Fruit fly (Drosophila melanogaster): Measurements from ENCODE around the gene CG3407.

The CG3407 gene

DNA sequence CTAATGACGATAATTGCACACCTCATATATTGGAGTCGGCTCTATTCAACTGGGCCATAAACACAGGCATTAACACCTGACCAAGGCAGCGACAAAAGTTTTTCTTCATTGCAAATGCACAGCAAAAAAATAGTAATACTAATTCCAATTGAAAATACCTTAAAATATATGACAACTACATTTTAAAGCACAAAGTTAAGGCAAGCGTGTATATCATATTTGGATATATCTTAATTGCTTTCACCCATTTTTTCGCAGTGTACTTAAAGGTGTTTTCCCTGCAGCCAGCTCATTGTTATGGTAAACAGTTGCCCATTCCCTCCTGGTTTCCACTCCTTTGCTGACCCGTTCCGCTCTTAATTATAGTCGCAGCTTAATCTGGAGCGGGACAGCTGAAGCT is 27.8 kb upstream of the CG3407 start:
- TF ChIP-seq CG8159 (tag; optimal IDR thresholded peaks at IDR 0.05) (peak; percentile 28), CG9948 (tag; optimal IDR thresholded peaks at IDR 0.05) (peak; percentile 12), CG34367 (tag; optimal IDR thresholded peaks at IDR 0.05) (peak; percentile 1), Ets98B (GFP tag; IDR thresholded peaks at IDR 0.05) (no peak), CG17806 (tag; optimal IDR thresholded peaks at IDR 0.05) (peak; percentile 10), fd96Ca (GFP tag; IDR thresholded peaks at IDR 0.05) (no peak), CG15710 (tag; optimal IDR thresholded peaks at IDR 0.05) (peak; percentile 27)

DNA sequence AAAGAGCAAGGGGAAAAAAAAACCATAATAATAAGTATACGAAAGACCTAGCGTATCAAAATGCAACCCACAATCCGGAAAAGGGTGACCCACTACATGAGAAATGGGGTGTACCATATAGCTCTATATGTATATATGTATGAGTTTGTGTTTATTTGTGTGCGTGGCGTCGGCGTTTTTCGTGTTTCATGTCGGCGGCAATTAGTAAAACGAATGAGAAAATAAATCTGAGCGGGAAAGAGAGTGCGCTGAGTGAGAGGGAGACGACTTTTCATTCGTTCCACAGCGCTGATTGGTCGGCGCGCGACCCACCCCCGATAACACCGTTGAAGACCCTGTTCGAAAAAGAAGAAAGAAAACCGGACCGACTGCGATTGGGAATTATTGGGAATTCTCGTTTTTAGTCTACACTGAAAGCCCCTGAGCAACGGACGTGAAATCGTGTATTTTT is 23.3 kb upstream of the CG3407 start, which contains the start of gene slp2:
slp2 (plus strand) TSS at position 401 of the 451 bp plus-strand sequence.
- TF ChIP-seq CG32121 (GFP tag; IDR thresholded peaks at IDR 0.05) (peak; percentile 28; the same call in 1 of the 2 replicates), Pif1B (GFP tag; optimal IDR thresholded peaks at IDR 0.05) (no peak), fd96Ca (GFP tag; IDR thresholded peaks at IDR 0.05) (no peak), CG8159 (tag; optimal IDR thresholded peaks at IDR 0.05) (peak; percentile 34), Pif1A (GFP tag; optimal IDR thresholded peaks at IDR 0.05) (no peak), Ets98B (GFP tag; IDR thresholded peaks at IDR 0.05) (no peak), D1 (tag; optimal IDR thresholded peaks at IDR 0.05) (no peak)

DNA sequence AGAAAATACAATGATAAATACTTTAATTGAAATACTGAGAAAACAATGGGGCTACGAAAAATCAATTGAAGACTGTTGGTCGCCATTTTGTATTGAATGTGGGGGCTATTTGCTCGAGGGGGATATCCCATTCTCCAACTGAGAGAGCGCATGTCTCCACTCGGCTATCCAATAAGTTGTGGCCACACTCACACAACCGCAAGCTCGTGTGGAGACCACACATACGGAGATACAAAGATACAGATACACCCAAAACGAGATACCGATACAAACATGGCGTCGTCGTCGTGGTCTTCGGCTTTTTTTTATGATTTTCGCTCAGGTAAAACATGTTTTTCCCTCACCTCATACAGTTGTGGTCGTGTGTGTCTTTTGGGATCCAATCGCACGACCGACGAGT is 22.0 kb upstream of the CG3407 start:
- TF ChIP-seq CG14655 (GFP tag; optimal IDR thresholded peaks at IDR 0.05): no peak
- TF ChIP-seq Ets98B (GFP tag; IDR thresholded peaks at IDR 0.05): peak; percentile 15; the same call in 1 of the 2 replicates
- TF ChIP-seq CG4496 (GFP tag; IDR thresholded peaks at IDR 0.05): no peak
- TF ChIP-seq CG12605 (GFP tag; IDR thresholded peaks at IDR 0.05): no peak
- TF ChIP-seq fd96Ca (GFP tag; IDR thresholded peaks at IDR 0.05): 0 out of 3 replicates have a peak, but pooled peaks have one; percentile 27
- no peak for TF ChIP-seq Pif1A (GFP tag; optimal IDR thresholded peaks at IDR 0.05)

DNA sequence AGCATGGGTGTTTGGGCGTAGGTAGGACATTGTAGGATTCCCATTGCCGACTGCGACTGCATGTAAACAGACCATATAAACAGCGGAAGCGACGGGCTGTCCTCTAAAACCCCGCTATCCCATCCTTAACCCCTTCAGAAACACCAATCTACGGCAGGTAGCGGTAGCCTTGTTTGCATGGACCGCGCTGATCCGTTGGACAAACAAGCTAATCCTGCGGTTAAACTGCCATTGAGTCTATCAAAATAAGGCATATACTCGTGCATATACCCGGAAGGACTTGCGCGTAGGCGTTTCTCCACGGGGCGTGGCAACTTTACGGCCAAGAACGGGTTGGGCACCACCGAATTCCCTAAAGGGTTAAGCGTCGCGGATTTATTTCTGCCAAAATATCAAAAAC is 20.7 kb upstream of the CG3407 start:
- no peak for TF ChIP-seq CG17806 (tag; optimal IDR thresholded peaks at IDR 0.05)
- TF ChIP-seq gl (tag; optimal IDR thresholded peaks at IDR 0.05): no peak
- no peak for TF ChIP-seq CG8159 (tag; optimal IDR thresholded peaks at IDR 0.05)
- no peak for TF ChIP-seq Ets98B (GFP tag; IDR thresholded peaks at IDR 0.05)
- TF ChIP-seq CG13204 (GFP tag; optimal IDR thresholded peaks at IDR 0.05): no peak
- TF ChIP-seq Pif1A (GFP tag; optimal IDR thresholded peaks at IDR 0.05): no peak
- no peak for TF ChIP-seq D1 (tag; optimal IDR thresholded peaks at IDR 0.05)
- TF ChIP-seq CG15710 (tag; optimal IDR thresholded peaks at IDR 0.05): no peak
- TF ChIP-seq Snoo (tag; optimal IDR thresholded peaks at IDR 0.05): no peak
- TF ChIP-seq CG8301 (tag; optimal IDR thresholded peaks at IDR 0.05): no peak
- TF ChIP-seq CG34367 (tag; optimal IDR thresholded peaks at IDR 0.05): no peak
- no peak for TF ChIP-seq CG9948 (tag; optimal IDR thresholded peaks at IDR 0.05)
- no peak for TF ChIP-seq Pif1B (GFP tag; optimal IDR thresholded peaks at IDR 0.05)
- no peak for TF ChIP-seq fd96Ca (GFP tag; IDR thresholded peaks at IDR 0.05)
- no peak for TF ChIP-seq CG4496 (GFP tag; IDR thresholded peaks at IDR 0.05)

DNA sequence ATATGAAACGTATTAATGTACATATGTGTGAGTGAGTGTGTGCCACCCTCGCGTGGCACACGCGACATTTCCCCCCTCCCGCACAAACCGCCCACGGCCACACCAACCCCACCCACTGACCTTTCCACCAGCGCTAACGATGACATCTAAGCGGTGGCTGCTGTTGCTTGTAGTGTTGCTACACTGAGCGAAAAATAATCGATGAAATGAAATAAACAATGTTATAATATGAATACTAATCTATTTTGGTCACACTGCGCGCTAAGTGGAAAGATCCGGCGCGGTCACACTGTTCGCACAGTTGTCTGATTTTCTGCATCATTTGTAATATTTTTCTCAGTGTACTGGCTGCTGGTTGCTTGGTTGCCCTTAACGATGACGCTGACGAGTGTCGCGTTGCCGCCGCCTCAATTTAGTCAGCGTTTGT is 19.1 kb upstream of the CG3407 start:
- TF ChIP-seq CG9948 (tag; optimal IDR thresholded peaks at IDR 0.05) (peak; percentile 46), Snoo (tag; optimal IDR thresholded peaks at IDR 0.05) (peak; percentile 45), CG32121 (GFP tag; IDR thresholded peaks at IDR 0.05) (no peak), CG12605 (GFP tag; IDR thresholded peaks at IDR 0.05) (0 out of 2 replicates have a peak, but pooled peaks have one; percentile 10), CG17806 (tag; optimal IDR thresholded peaks at IDR 0.05) (peak; percentile 61), Ets98B (GFP tag; IDR thresholded peaks at IDR 0.05) (peak; percentile 47), CG4496 (GFP tag; IDR thresholded peaks at IDR 0.05) (no peak), D1 (tag; optimal IDR thresholded peaks at IDR 0.05) (no peak), CG13204 (GFP tag; optimal IDR thresholded peaks at IDR 0.05) (peak; percentile 8), CG34367 (tag; optimal IDR thresholded peaks at IDR 0.05) (peak; percentile 68), CG15710 (tag; optimal IDR thresholded peaks at IDR 0.05) (peak; percentile 63), CG14655 (GFP tag; optimal IDR thresholded peaks at IDR 0.05) (peak; percentile 60), rn (GFP tag; IDR thresholded peaks at IDR 0.05) (0 out of 2 replicates have a peak, but pooled peaks have one; percentile 29), EcR (GFP tag; optimal IDR thresholded peaks at IDR 0.05) (no peak), gl (tag; optimal IDR thresholded peaks at IDR 0.05) (peak; percentile 1), CG8159 (tag; optimal IDR thresholded peaks at IDR 0.05) (peak; percentile 66), Pif1B (GFP tag; optimal IDR thresholded peaks at IDR 0.05) (peak; percentile 50), fd96Ca (GFP tag; IDR thresholded peaks at IDR 0.05) (peak; percentile 70), Pif1A (GFP tag; optimal IDR thresholded peaks at IDR 0.05) (peak; percentile 55), CG8301 (tag; optimal IDR thresholded peaks at IDR 0.05) (peak; percentile 47), CG10348 (GFP tag; IDR thresholded peaks at IDR 0.05) (no peak)

DNA sequence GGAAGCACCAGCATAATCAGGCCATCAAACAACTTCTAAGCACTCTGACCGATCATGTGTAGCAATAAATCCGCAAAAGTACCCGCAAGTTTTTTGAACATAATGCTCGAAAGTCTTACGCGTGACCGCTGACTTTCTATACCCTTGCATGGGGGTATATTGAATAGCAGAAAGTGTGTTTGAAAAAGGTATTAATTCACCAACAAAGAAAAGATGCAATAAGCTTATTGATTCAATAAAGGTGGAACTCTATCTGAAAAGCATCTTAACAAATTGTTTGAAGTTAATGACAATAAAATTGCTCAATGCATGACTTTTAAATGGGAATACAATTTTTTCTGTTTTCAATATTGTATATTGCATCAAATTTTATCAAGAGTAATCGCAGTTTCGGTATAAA is 18.5 kb upstream of the CG3407 start:
- no peak for TF ChIP-seq CG8159 (tag; optimal IDR thresholded peaks at IDR 0.05)

DNA sequence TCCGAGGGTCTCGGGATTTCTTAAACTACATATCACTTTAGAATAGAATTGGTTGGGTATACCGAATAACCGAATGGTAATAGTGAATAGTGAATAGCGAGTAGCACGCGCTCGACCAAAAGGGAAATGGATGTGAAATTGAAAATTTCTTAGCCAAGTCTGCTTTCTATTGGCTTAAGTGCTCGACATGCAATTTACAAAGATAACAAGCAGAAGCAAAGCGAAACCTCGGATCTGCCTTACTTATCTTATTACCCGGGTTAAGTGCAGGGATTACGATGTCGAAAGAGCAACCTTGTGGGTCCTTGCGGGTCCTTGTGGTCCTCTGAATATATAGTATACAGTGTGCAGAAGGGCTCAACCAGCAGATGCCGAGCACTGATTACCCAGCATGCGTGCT is 16.0 kb upstream of the CG3407 start:
- TF ChIP-seq CG8159 (tag; optimal IDR thresholded peaks at IDR 0.05) (no peak), Snoo (tag; optimal IDR thresholded peaks at IDR 0.05) (no peak), CG4496 (GFP tag; IDR thresholded peaks at IDR 0.05) (no peak), Pif1B (GFP tag; optimal IDR thresholded peaks at IDR 0.05) (no peak), D1 (tag; optimal IDR thresholded peaks at IDR 0.05) (no peak), CG34367 (tag; optimal IDR thresholded peaks at IDR 0.05) (no peak), CG32121 (GFP tag; IDR thresholded peaks at IDR 0.05) (no peak)
